Fruit fly (Drosophila melanogaster) Kc167 (cell line): ENCODE results near the gene ScpX.

Experiments
- Myc ChIP-seq: fragments of >200 bp; optimal IDR thresholded peaks from 2 replicates; lab custom pipeline; 2017; ENCODE audit warnings: missing external identifiers
- Sin3A ChIP-seq: fragments of >200 bp; optimal IDR thresholded peaks from 2 replicates; lab custom pipeline; 2018; ENCODE audit warnings: missing external identifiers
- h ChIP-seq: fragments of >200 bp; optimal IDR thresholded peaks from 3 replicates; lab custom pipeline; 2018; ENCODE audit warnings: missing external identifiers

- TF ChIP-seq h (lab: Kevin White, UChicago) (no peak), Sin3A (lab: Kevin White, UChicago) (no peak), Myc (lab: Kevin White, UChicago) (no peak)
Observed at dm6 chr2L:18793243-18793642, 37.8 kb upstream of the ScpX start.
